Worm (Caenorhabditis elegans) whole organism, dauer: ENCODE data around the gene srh-16.

Experiments used
- unc-62 ChIP-seq: sonication (generic microtip); optimal IDR thresholded peaks from 2 replicates; lab custom pipeline; 2017; ENCODE audit warnings: missing biosample characterization, missing genetic modification reagents, missing genetic modification characterization

srh-16 gene

DNA sequence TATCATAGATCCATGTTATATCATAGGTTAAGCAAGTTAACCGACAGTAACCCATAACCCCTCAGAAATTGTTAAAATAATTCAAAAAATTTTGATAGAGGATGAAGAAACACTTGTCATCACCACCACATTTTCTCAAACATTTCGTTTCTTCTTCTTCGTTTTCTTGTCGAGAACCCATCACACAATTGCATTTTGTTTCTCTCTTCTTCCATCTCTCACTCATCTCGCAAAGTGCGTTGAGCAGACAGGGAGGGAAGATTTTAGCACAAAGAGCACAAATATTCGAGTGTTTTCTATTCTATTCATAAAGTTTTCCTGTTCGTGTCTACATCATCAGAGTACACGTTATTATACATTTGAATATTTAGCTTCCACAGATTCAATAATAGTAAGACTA lies 22.8 kb downstream of the srh-16 start:
- no peak for TF ChIP-seq unc-62 (GFP tag; lab: Kevin White, UChicago)

DNA sequence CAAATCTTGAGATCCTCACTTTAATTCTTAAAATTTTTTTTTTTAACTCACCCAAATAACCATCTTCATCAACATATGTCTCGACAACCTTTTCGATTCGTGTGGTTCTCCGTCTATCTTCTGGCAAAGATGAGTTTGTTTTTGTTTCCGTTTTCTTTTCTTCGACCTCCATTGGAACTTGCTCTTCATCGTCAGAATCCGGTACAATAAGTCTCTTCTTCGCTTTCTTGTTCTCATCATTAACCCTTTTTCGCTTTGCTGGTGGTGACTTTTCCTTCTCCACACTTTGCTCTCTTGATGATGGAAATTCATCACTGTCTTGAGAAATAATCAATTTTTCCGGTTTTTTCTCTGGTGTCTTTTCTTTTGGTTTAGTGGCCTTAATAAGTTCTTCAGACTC lies 24.4 kb downstream of the srh-16 start:
- TF ChIP-seq unc-62 (GFP tag; lab: Kevin White, UChicago), result no peak

DNA sequence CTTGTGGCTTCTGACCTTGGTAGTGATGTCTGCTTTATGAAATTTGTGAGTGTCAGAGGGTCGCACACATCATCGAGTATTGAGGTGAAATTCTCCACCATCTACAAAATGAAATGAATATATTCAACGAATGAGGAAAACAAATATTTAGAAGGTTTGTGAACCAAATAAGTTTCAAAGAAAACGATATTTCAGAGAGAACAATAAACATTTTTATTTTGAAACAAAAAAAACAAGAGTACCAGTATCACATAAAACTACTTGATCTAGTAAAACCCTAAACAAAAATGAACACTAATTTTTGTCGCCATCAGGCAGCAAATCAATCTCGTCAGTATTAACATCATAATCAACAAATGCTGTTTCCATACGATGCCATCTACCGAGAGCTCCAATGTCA lies 25.4 kb downstream of the srh-16 start, which contains the start of gene R04F11.3:
R04F11.3 (minus strand) TSS at position 101 of the 400 bp plus-strand sequence.
- no peak for TF ChIP-seq unc-62 (GFP tag; lab: Kevin White, UChicago)

DNA sequence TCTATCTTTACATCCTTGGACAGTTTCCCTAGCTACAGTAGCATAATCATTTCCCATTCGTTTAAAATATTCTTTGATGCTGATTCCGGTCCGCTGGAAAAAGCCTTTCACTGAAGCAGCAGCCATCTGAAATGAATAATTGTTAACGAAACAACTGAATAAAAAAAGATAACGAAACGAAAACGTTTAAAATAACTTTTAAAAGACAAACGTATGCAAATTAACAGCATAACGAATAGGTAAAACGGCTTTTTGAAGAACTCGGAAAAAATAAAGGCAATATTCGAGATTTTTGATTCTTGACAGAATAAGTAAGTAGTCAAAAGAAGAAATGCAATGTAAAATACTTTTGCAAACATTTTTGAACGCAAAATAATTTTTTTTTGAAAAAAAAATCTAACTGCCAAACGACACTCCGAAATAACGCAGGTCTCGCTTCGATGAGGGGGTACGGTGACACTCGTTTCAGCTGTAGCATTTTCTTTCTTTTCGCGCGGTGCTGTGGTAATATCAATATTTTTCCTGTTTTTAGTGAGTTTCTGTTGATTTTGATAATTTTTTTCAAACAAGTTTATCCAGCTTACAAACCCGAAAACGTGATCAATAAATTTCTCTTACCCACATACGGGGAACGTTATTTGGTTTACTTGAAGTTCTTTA lies 26.4 kb downstream of the srh-16 start, which contains the start of the genes R04F11.5 and R04F11.2:
R04F11.5 (minus strand) TSS at position 126 of the 660 bp plus-strand sequence.
R04F11.2 (plus strand) TSS at position 488 of the 660 bp plus-strand sequence.
- no peak for TF ChIP-seq unc-62 (GFP tag; lab: Kevin White, UChicago)

DNA sequence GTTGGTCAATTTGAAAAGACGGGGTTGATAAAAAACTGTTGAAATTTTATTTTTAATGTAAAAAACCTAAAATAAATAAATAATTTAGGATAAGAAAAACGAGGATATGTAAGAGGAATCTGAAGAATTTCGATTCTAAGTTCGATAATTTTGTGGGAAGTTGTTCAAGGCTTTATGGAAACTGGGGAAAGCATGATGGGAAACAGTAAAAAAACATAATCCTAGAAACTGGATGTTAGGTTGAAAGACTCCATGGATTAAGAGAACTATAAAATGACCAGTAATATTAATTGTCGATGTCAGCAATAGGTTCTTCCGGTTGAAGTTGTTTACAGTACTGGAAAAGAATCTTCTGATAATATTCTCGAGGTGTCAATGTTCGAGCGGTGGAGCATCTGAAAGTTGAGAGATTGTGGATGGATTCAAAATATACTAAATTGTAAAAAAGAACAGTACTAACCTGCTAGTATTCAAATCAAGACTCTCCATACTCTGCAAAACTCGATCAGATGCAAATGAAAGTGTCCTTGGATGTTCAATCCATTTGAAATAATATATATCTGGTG lies 28.7 kb downstream of the srh-16 start:
- no peak for TF ChIP-seq unc-62 (GFP tag; lab: Kevin White, UChicago)

DNA sequence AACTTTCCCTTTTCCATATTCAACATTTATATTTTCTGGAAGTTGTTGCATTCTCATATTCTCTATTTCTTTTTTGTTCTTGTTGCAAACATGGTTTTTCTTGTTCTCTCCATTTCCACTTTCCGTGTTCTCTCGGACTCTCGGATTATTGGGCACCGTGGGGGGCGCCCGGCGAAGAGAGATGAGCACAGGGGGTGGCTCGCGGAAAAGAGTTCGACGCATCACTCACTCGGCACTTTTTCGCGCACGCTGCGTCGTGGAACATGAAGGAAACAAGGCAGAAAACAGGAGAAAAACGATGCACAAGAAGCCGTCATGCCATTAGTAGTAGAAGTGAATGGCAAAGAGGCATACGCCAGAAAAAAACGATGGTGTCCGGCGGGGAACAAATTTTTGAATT lies 35.0 kb downstream of the srh-16 start:
- no peak for TF ChIP-seq unc-62 (GFP tag; lab: Kevin White, UChicago)

DNA sequence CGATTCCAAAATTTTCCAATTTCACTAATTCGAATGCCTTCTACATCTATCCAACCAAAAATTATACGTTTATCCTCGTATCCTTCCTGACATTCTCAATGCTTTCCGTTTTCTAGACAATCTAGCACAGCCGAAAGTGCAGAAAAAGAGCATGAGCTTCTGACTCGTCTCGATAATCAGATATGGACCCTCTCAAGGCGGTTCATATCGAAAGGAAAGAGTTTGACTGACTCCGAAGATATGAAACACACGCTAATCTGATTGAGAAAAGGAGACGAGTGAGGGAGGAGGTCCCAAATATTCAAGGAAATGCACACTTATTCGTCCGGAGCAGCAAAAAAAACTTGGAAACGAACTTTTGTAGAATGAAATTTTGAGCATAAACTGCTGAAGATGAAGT lies 37.5 kb downstream of the srh-16 start:
- TF ChIP-seq unc-62 (GFP tag; lab: Kevin White, UChicago), result no peak

DNA sequence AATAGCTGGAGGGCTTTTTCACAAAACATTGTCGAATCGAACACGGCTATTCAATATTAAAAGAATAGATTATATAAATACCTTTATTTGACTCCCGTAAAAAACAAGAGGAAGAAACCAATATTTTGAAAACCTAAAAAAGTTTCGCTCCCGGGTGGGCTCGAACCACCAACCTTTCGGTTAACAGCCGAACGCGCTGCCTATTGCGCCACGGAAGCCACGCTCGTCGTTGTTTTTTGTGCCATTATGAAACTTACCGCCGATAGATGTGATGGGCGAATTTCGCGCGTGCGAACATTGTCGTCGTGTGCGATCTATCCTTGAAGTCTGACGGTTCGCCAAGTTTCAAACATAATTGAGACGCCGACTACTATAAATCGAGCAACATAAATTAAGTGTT lies 40.2 kb downstream of the srh-16 start:
- no peak for TF ChIP-seq unc-62 (GFP tag; lab: Kevin White, UChicago)

DNA sequence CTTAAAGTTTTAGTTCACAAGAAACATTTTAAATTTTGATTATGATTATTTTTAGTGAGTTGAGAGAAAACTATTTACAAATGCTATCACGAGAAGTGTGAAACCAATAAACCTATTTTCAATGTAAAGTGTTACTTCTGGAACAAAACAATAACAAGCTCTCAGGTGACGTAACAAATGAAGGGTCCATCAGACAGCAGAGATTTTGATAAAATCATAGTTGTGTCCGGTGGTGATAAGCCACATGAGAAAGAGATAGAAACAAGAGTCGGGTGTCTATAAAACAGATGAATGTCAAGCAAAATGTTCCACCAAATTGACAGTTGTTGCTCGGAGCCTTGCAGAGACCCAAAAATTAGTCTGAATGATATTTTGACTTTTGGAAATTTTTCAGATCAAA lies 42.7 kb downstream of the srh-16 start:
- TF ChIP-seq unc-62 (GFP tag; lab: Kevin White, UChicago), result no peak

DNA sequence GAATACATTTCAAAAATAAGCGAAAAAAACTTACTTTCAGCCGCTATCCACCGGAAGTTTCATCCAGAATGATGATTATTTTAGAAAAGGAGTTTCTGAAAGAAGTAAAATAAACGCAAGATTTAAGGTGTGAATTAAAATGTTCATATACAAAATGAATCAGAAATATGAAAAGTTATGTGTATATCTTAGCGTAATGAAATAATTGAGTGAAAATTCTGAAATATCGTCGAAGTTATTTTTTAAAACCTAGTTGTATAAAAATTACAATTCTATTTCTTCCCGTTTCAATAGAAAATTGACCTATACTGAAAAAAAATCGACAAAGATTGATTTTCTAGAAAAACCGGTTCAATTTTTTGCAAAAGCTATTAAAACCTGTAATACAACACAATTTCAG lies 46.2 kb downstream of the srh-16 start, which contains the start of gene twk-13:
twk-13 (minus strand) TSS at position 101 of the 400 bp plus-strand sequence.
- no peak for TF ChIP-seq unc-62 (GFP tag; lab: Kevin White, UChicago)

DNA sequence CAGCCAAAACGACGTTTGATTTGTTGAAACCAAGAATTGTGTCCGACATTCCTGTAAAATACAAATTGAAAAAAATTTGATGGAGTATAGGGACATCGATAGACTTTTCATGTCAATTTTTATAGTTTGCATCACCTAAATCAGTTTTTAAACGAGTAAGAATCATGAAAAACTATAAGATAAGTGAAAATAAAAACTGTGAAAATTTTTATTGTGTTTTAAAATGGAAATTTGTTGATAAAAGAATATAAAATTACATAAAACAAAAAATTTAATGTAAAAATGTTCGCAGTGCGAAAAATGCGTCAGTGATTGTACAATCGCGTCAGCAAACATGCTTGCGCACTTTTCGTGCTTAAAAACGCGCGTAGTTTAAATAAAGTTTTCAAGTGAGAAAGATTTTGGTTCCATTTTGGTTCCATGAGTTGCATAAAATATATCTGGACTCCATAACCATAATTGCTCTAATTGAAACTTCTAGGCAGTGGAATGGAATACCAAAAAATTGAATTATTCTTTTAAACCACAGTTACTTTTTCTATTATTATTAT lies 51.8 kb downstream of the srh-16 start, which contains the start of gene tomm-20:
tomm-20 (minus strand) TSS at position 51 of the 551 bp plus-strand sequence.
- TF ChIP-seq unc-62 (GFP tag; lab: Kevin White, UChicago), result no peak
